Fruit fly (Drosophila melanogaster) whole organism, embryonic: ENCODE results near the gene pdm2.

Source experiments
- Asciz ChIP-seq: fragments of 200-800 bp; sonication (Bioruptor generic); optimal IDR thresholded peaks from 2 replicates; lab custom pipeline; 2017; ENCODE audit warnings: missing biosample characterization, mild to moderate bottlenecking, missing genetic modification characterization, missing genetic modification reagents
- B-H1 ChIP-seq: fragments of 200-800 bp; sonication (Bioruptor generic); IDR thresholded peaks from 3 replicates; pipeline ENCODE4 v1.3.6; 2022; ENCODE audit warnings: missing biosample characterization, missing genetic modification characterization
- CG10147 ChIP-seq: fragments of 200-800 bp; sonication (Bioruptor generic); optimal IDR thresholded peaks from 2 replicates; lab custom pipeline; 2019; ENCODE audit warnings: missing biosample characterization, mild to moderate bottlenecking, missing genetic modification characterization, moderate library complexity
- CG10565 ChIP-seq: fragments of 200-800 bp; sonication (Bioruptor generic); optimal IDR thresholded peaks from 3 replicates; lab custom pipeline; 2016; ENCODE audit warnings: missing biosample characterization, mild to moderate bottlenecking, missing genetic modification characterization
- CG11696 ChIP-seq: fragments of 200-800 bp; sonication (Bioruptor generic); IDR thresholded peaks from 2 replicates; pipeline ENCODE4 v1.3.6; 2022; ENCODE audit warnings: missing biosample characterization, missing genetic modification characterization
- CG13123 ChIP-seq: fragments of 200-800 bp; sonication (Bioruptor generic); optimal IDR thresholded peaks from 2 replicates; lab custom pipeline; 2016; ENCODE audit warnings: missing biosample characterization, missing genetic modification characterization
- CG14014 ChIP-seq: fragments of 200-800 bp; sonication (Bioruptor generic); IDR thresholded peaks from 2 replicates; pipeline ENCODE4 v1.3.6; 2022; ENCODE audit warnings: missing biosample characterization, missing genetic modification characterization
- CG16815 ChIP-seq: fragments of 200-800 bp; sonication (Bioruptor generic); optimal IDR thresholded peaks from 3 replicates; lab custom pipeline; 2017; ENCODE audit warnings: missing biosample characterization, mild to moderate bottlenecking, missing genetic modification characterization
- CG17328 ChIP-seq: fragments of 200-800 bp; sonication (Bioruptor generic); IDR thresholded peaks from 2 replicates; pipeline ENCODE4 v1.3.6; 2022; ENCODE audit warnings: missing biosample characterization, missing genetic modification characterization
- CG17568 ChIP-seq: fragments of 200-800 bp; sonication (Bioruptor generic); optimal IDR thresholded peaks from 2 replicates; lab custom pipeline; 2018; ENCODE audit warnings: missing biosample characterization, mild to moderate bottlenecking, missing genetic modification characterization, moderate library complexity
- CG17612 ChIP-seq: fragments of 200-800 bp; sonication (Bioruptor generic); IDR thresholded peaks from 2 replicates; pipeline ENCODE4 v1.3.6; 2022; ENCODE audit warnings: missing biosample characterization, missing genetic modification characterization
- CG17912 ChIP-seq: fragments of 200-800 bp; sonication (Bioruptor generic); optimal IDR thresholded peaks from 2 replicates; lab custom pipeline; 2018; ENCODE audit warnings: missing biosample characterization, mild to moderate bottlenecking, missing genetic modification characterization
- CG18764 ChIP-seq: fragments of 200-800 bp; sonication (Bioruptor generic); optimal IDR thresholded peaks from 3 replicates; lab custom pipeline; 2016; ENCODE audit warnings: missing biosample characterization, missing genetic modification characterization
- CG33557 ChIP-seq: fragments of 200-800 bp; sonication (Bioruptor generic); optimal IDR thresholded peaks from 2 replicates; lab custom pipeline; 2019; ENCODE audit warnings: missing biosample characterization, mild to moderate bottlenecking, missing genetic modification characterization, moderate library complexity
- CG6813 ChIP-seq: fragments of 200-800 bp; sonication (Bioruptor generic); optimal IDR thresholded peaks from 2 replicates; lab custom pipeline; 2017; ENCODE audit warnings: missing biosample characterization, missing genetic modification characterization, mild to moderate bottlenecking, moderate library complexity, missing genetic modification reagents
- CG7271 ChIP-seq: fragments of 200-800 bp; sonication (Bioruptor generic); optimal IDR thresholded peaks from 2 replicates; lab custom pipeline; 2018; ENCODE audit warnings: missing biosample characterization, mild to moderate bottlenecking, missing genetic modification characterization, moderate library complexity
- CG8359 ChIP-seq: fragments of 200-800 bp; sonication (Bioruptor generic); optimal IDR thresholded peaks from 2 replicates; lab custom pipeline; 2017; ENCODE audit warnings: missing biosample characterization, mild to moderate bottlenecking, missing genetic modification characterization, borderline replicate concordance
- CG9437 ChIP-seq: fragments of 200-800 bp; sonication (Bioruptor generic); optimal IDR thresholded peaks from 2 replicates; lab custom pipeline; 2018; ENCODE audit warnings: missing biosample characterization, mild to moderate bottlenecking, missing genetic modification characterization
- Camta ChIP-seq: fragments of 200-800 bp; sonication (Bioruptor generic); optimal IDR thresholded peaks from 2 replicates; lab custom pipeline; 2016; ENCODE audit warnings: missing biosample characterization, missing genetic modification characterization
- D ChIP-seq, 2 experiments: fragments of 200-800 bp in 1 of 2; fragments of >200 bp in 1 of 2; sonication (Bioruptor generic) in 1 of 2; optimal IDR thresholded peaks; 2 replicates in 1 of 2; 3 replicates in 1 of 2; lab custom pipeline; 2017; ENCODE audit warnings: mild to moderate bottlenecking in 1 of 2, missing biosample characterization in 1 of 2, missing genetic modification characterization in 1 of 2, missing genetic modification reagents in 1 of 2
- Dek ChIP-seq: fragments of 200-800 bp; sonication (Bioruptor generic); optimal IDR thresholded peaks from 3 replicates; lab custom pipeline; 2019; ENCODE audit warnings: missing biosample characterization, mild to moderate bottlenecking, missing genetic modification characterization, moderate library complexity
- Dip2 ChIP-seq: fragments of 200-800 bp; sonication (Bioruptor generic); IDR thresholded peaks from 2 replicates; pipeline ENCODE4 v1.3.6; 2022; ENCODE audit warnings: missing biosample characterization, missing genetic modification characterization
- Doc2 ChIP-seq: fragments of 200-800 bp; sonication (Bioruptor generic); IDR thresholded peaks from 2 replicates; pipeline ENCODE4 v1.3.6; 2022; ENCODE audit warnings: missing biosample characterization, missing genetic modification characterization
- E2f1 ChIP-seq: fragments of 200-800 bp; sonication (Bioruptor generic); IDR thresholded peaks from 2 replicates; pipeline ENCODE4 v1.3.6; 2022; ENCODE audit warnings: missing biosample characterization, missing genetic modification characterization
- Gsc ChIP-seq: fragments of 200-800 bp; sonication (Bioruptor generic); IDR thresholded peaks from 2 replicates; pipeline ENCODE4 v1.3.6; 2022; ENCODE audit warnings: missing biosample characterization, missing genetic modification characterization
- Lhr ChIP-seq: fragments of 200-800 bp; sonication (Bioruptor generic); optimal IDR thresholded peaks from 3 replicates; lab custom pipeline; 2017; ENCODE audit warnings: mild to moderate bottlenecking, missing biosample characterization, missing genetic modification reagents, missing genetic modification characterization
- NC2β ChIP-seq: fragments of 200-800 bp; sonication (Bioruptor generic); optimal IDR thresholded peaks from 2 replicates; lab custom pipeline; 2016; ENCODE audit warnings: missing biosample characterization, missing genetic modification characterization
- PHDP ChIP-seq: fragments of 200-800 bp; sonication (Bioruptor generic); optimal IDR thresholded peaks from 3 replicates; lab custom pipeline; 2018; ENCODE audit warnings: missing biosample characterization, mild to moderate bottlenecking, missing genetic modification characterization, moderate library complexity
- Pdp1 ChIP-seq, 2 experiments: fragments of 200-800 bp; sonication (Bioruptor generic); optimal IDR thresholded peaks; 3 replicates each; lab custom pipeline; 2016; ENCODE audit warnings: missing biosample characterization in 2 of 2, missing genetic modification characterization in 2 of 2, mild to moderate bottlenecking in 1 of 2, moderate library complexity in 1 of 2
- Rx ChIP-seq: fragments of 200-800 bp; sonication (Bioruptor generic); IDR thresholded peaks from 2 replicates; pipeline ENCODE4 v1.3.6; 2022; ENCODE audit warnings: missing biosample characterization, missing genetic modification characterization
- Sin3A ChIP-seq: fragments of >200 bp; optimal IDR thresholded peaks from 2 replicates; lab custom pipeline; 2018
- Tbp ChIP-seq: fragments of >200 bp; optimal IDR thresholded peaks from 2 replicates; lab custom pipeline; 2018; ENCODE audit warnings: missing biosample characterization, missing genetic modification characterization
- aop ChIP-seq: fragments of 200-800 bp; sonication (Bioruptor generic); IDR thresholded peaks from 2 replicates; pipeline ENCODE4 v1.3.6; 2022; ENCODE audit warnings: missing biosample characterization, missing genetic modification characterization
- ap ChIP-seq: fragments of 200-800 bp; sonication (Bioruptor generic); IDR thresholded peaks from 2 replicates; pipeline ENCODE4 v1.3.6; 2022; ENCODE audit warnings: missing biosample characterization, missing genetic modification characterization
- fd96Cb ChIP-seq: fragments of 200-800 bp; sonication (Bioruptor generic); optimal IDR thresholded peaks from 2 replicates; lab custom pipeline; 2018; ENCODE audit warnings: missing biosample characterization, mild to moderate bottlenecking, missing genetic modification characterization, moderate library complexity
- fu2 ChIP-seq: fragments of 200-800 bp; sonication (Bioruptor generic); optimal IDR thresholded peaks from 2 replicates; lab custom pipeline; 2016; ENCODE audit warnings: missing biosample characterization, missing genetic modification characterization
- gce ChIP-seq: fragments of 200-800 bp; sonication (Bioruptor generic); IDR thresholded peaks from 3 replicates; pipeline ENCODE4 v1.3.6; 2022; ENCODE audit warnings: missing biosample characterization, missing genetic modification characterization
- grau ChIP-seq: fragments of 200-800 bp; optimal IDR thresholded peaks from 3 replicates; lab custom pipeline; 2019; ENCODE audit warnings: missing biosample characterization, mild to moderate bottlenecking, missing genetic modification characterization, moderate library complexity
- grn ChIP-seq: fragments of 200-800 bp; sonication (Bioruptor generic); optimal IDR thresholded peaks from 3 replicates; lab custom pipeline; 2017; ENCODE audit warnings: missing biosample characterization, missing genetic modification characterization
- gro ChIP-seq: fragments of 200-800 bp; sonication (Bioruptor generic); optimal IDR thresholded peaks from 2 replicates; lab custom pipeline; 2016; ENCODE audit warnings: missing biosample characterization, missing genetic modification characterization
- hth ChIP-seq: fragments of >200 bp; optimal IDR thresholded peaks from 2 replicates; lab custom pipeline; 2017; ENCODE audit warnings: inconsistent platforms
- jing ChIP-seq: fragments of 200-800 bp; sonication (Bioruptor generic); optimal IDR thresholded peaks from 2 replicates; lab custom pipeline; 2018; ENCODE audit warnings: missing biosample characterization, mild to moderate bottlenecking, missing genetic modification characterization
- pita ChIP-seq: fragments of 200-800 bp; sonication (Bioruptor generic); optimal IDR thresholded peaks from 2 replicates; lab custom pipeline; 2017; ENCODE audit warnings: missing biosample characterization, mild to moderate bottlenecking, missing genetic modification characterization
- ranshi ChIP-seq: fragments of 200-800 bp; sonication (Bioruptor generic); IDR thresholded peaks from 2 replicates; pipeline ENCODE4 v1.3.6; 2022; ENCODE audit warnings: missing biosample characterization, missing genetic modification characterization
- shn ChIP-seq: fragments of 200-800 bp; sonication (Bioruptor generic); optimal IDR thresholded peaks from 3 replicates; lab custom pipeline; 2016; ENCODE audit warnings: missing biosample characterization, missing genetic modification characterization
- so ChIP-seq: fragments of 200-800 bp; sonication (Bioruptor generic); IDR thresholded peaks from 3 replicates; pipeline ENCODE4 v1.3.6; 2022; ENCODE audit warnings: missing biosample characterization, missing genetic modification characterization
- stwl ChIP-seq: fragments of 200-800 bp; sonication (Bioruptor generic); optimal IDR thresholded peaks from 3 replicates; lab custom pipeline; 2018; ENCODE audit warnings: missing biosample characterization, mild to moderate bottlenecking, missing genetic modification characterization, moderate library complexity
- tx ChIP-seq: fragments of 200-800 bp; sonication (Bioruptor generic); optimal IDR thresholded peaks from 2 replicates; lab custom pipeline; 2016; ENCODE audit warnings: missing biosample characterization, missing genetic modification characterization
- wdn ChIP-seq: fragments of 200-800 bp; sonication (Bioruptor generic); IDR thresholded peaks from 2 replicates; pipeline ENCODE4 v1.3.6; 2022; ENCODE audit warnings: missing biosample characterization, missing genetic modification characterization
- yki ChIP-seq: fragments of >200 bp; optimal IDR thresholded peaks from 3 replicates; lab custom pipeline; 2018
- zf30C ChIP-seq: fragments of 200-800 bp; sonication (Bioruptor generic); optimal IDR thresholded peaks from 3 replicates; lab custom pipeline; 2018; ENCODE audit warnings: missing biosample characterization, mild to moderate bottlenecking, missing genetic modification characterization

The pdm2 gene

dm6 chr2L:12721794-12722315, 64.9 kb downstream of the pdm2 start, which contains the start of gene Pih1D1 (continued):
- TF ChIP-seq so (peak; percentile 94), D (optimal IDR thresholded peaks at IDR 0.05; lab: Kevin White, UChicago) (no peak), D (GFP tag; optimal IDR thresholded peaks at IDR 0.05; lab: Kevin White, UChicago) (peak; percentile 92), jing (GFP tag; lab: Kevin White, UChicago) (peak; percentile 88), ranshi (GFP tag; lab: Robert Waterston, UW) (peak; percentile 95), Lhr (GFP tag; lab: Kevin White, UChicago) (peak; percentile 96), CG18764 (GFP tag; lab: Kevin White, UChicago) (peak; percentile 92), wdn (peak; percentile 91), Dek (tag; lab: Kevin White, UChicago) (peak; percentile 92), Tbp (GFP tag; lab: Kevin White, UChicago) (no peak), Doc2 (GFP tag; lab: Robert Waterston, UW) (peak; percentile 82), CG8359 (GFP tag; lab: Kevin White, UChicago) (peak; percentile 84), NC2β (peak; percentile 87), Pdp1 (GFP tag; optimal IDR thresholded peaks at IDR 0.05; lab: Kevin White, UChicago) (peak; percentile 88 to 95), CG7271 (tag; lab: Kevin White, UChicago) (peak; percentile 72), stwl (tag; lab: Kevin White, UChicago) (peak; percentile 67), Asciz (GFP tag; lab: Kevin White, UChicago) (peak; percentile 90), CG17612 (peak; percentile 85), ap (peak; percentile 91), hth (lab: Kevin White, UChicago) (no peak), Rx (GFP tag; lab: Robert Waterston, UW) (peak; percentile 95), CG17568 (GFP tag; lab: Kevin White, UChicago) (no peak), B-H1 (peak; percentile 91), gce (peak; percentile 88), CG9437 (GFP tag; lab: Kevin White, UChicago) (peak; percentile 90), gro (peak; percentile 83), fd96Cb (tag; lab: Kevin White, UChicago) (peak; percentile 95), CG11696 (peak; percentile 78), grn (no peak), Gsc (GFP tag; lab: Robert Waterston, UW) (peak; percentile 87), shn (GFP tag; lab: Kevin White, UChicago) (peak; percentile 91), PHDP (peak; percentile 92), Sin3A (lab: Kevin White, UChicago) (peak; percentile 54), CG13123 (GFP tag; lab: Kevin White, UChicago) (peak; percentile 89), fu2 (GFP tag; lab: Kevin White, UChicago) (peak; percentile 94), pita (no peak), CG33557 (peak; percentile 91), CG17912 (GFP tag; lab: Kevin White, UChicago) (peak; percentile 52), aop (GFP tag; lab: Robert Waterston, UW) (0 out of 2 replicates have a peak, but pooled peaks have one; percentile 43), tx (GFP tag; lab: Kevin White, UChicago) (peak; percentile 93), grau (peak; percentile 95), CG16815 (GFP tag; lab: Kevin White, UChicago) (peak; percentile 96), CG10147 (GFP tag; lab: Kevin White, UChicago) (peak; percentile 96), Camta (peak; percentile 93), CG10565 (GFP tag; lab: Kevin White, UChicago) (peak; percentile 81), zf30C (no peak), yki (lab: Kevin White, UChicago) (no peak), CG14014 (peak; percentile 96), Dip2 (GFP tag; lab: Robert Waterston, UW) (peak; percentile 69; the same call in 1 of the 2 replicates), CG17328 (GFP tag; lab: Robert Waterston, UW) (peak; percentile 91), CG6813 (GFP tag; lab: Kevin White, UChicago) (peak; percentile 80), E2f1 (GFP tag; lab: Robert Waterston, UW) (peak; percentile 95)
